Fruit fly (Drosophila melanogaster): ENCODE results near the gene CG10631.

The CG10631 gene

DNA sequence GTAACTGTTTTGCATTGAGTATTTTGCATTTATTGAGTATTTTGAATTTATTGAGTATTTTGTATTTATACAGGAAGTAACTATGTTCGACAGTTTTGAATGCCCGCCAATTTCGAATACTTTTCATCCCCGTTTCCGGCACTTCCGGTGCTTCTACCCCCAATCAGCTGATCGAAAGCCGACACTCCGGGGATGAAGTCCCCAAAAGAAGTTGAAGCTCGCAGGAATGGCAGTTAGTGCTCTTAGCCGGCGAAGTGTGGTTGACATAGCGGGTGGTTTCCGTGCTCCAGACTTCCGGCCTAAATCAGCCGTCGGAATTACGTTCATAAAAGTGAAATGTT is 39.4 kb upstream of the CG10631 start, which contains the start of gene sick (continued):
- TF ChIP-seq trem (tag; optimal IDR thresholded peaks at IDR 0.05) (peak; percentile 21), Hey (tag; optimal IDR thresholded peaks at IDR 0.05) (no peak), ttk (GFP tag; IDR thresholded peaks at IDR 0.05) (no peak), zen2 (GFP tag; IDR thresholded peaks at IDR 0.05; ENCODE audit: partially characterized antibody) (no peak), CG4404 (GFP tag; IDR thresholded peaks at IDR 0.05) (no peak), E2f1 (GFP tag; IDR thresholded peaks at IDR 0.05) (no peak), CG30431 (GFP tag; optimal IDR thresholded peaks at IDR 0.05) (no peak), Blimp-1 (GFP tag; optimal IDR thresholded peaks at IDR 0.05) (no peak), Sox102F (GFP tag; optimal IDR thresholded peaks at IDR 0.05) (no peak), cg (GFP tag; optimal IDR thresholded peaks at IDR 0.05) (no peak), wdn (GFP tag; IDR thresholded peaks at IDR 0.05) (no peak), dmrt99B (tag; optimal IDR thresholded peaks at IDR 0.05) (peak; percentile 47), NFAT (GFP tag; IDR thresholded peaks at IDR 0.05) (no peak), Asciz (GFP tag; optimal IDR thresholded peaks at IDR 0.05) (peak; percentile 9), Bgb (GFP tag; IDR thresholded peaks at IDR 0.05; ENCODE audit: partially characterized antibody) (no peak), Pdp1 (GFP tag; optimal IDR thresholded peaks at IDR 0.05) (no peak), tup (GFP tag; optimal IDR thresholded peaks at IDR 0.05) (no peak), CG14860 (GFP tag; IDR thresholded peaks at IDR 0.05; ENCODE audit: partially characterized antibody) (no peak), Adf1 (GFP tag; IDR thresholded peaks at IDR 0.05) (no peak), seq (GFP tag; IDR thresholded peaks at IDR 0.05) (no peak), Dref (GFP tag; IDR thresholded peaks at IDR 0.05) (no peak), CG12744 (GFP tag; optimal IDR thresholded peaks at IDR 0.05) (no peak), nau (GFP tag; optimal IDR thresholded peaks at IDR 0.05) (peak; percentile 47), ind (GFP tag; optimal IDR thresholded peaks at IDR 0.05) (no peak), hth (optimal IDR thresholded peaks at IDR 0.05) (no peak), mam (GFP tag; optimal IDR thresholded peaks at IDR 0.05) (no peak), CG10366 (GFP tag; IDR thresholded peaks at IDR 0.05) (no peak), CG16779 (GFP tag; IDR thresholded peaks at IDR 0.05) (0 out of 2 replicates have a peak, but pooled peaks have one; percentile 29), tap (tag; optimal IDR thresholded peaks at IDR 0.05) (no peak), fu2 (GFP tag; optimal IDR thresholded peaks at IDR 0.05) (no peak), Jarid2 (GFP tag; optimal IDR thresholded peaks at IDR 0.05) (peak; percentile 46), psq (GFP tag; optimal IDR thresholded peaks at IDR 0.05) (no peak), sqz (GFP tag; optimal IDR thresholded peaks at IDR 0.05) (peak; percentile 12), ems (GFP tag; optimal IDR thresholded peaks at IDR 0.05) (no peak), CG14965 (GFP tag; optimal IDR thresholded peaks at IDR 0.05; ENCODE audit: borderline replicate concordance) (no peak), da (GFP tag; optimal IDR thresholded peaks at IDR 0.05) (no peak), CG32532 (GFP tag; IDR thresholded peaks at IDR 0.05) (no peak), MTF-1 (GFP tag; optimal IDR thresholded peaks at IDR 0.05; ENCODE audit: borderline replicate concordance) (peak; percentile 12), NC2β (GFP tag; optimal IDR thresholded peaks at IDR 0.05) (no peak), Hmx (GFP tag; optimal IDR thresholded peaks at IDR 0.05) (no peak), caup (GFP tag; optimal IDR thresholded peaks at IDR 0.05; ENCODE audit: severe bottlenecking) (peak; percentile 57), pan (optimal IDR thresholded peaks at IDR 0.05) (no peak), pan (GFP tag; optimal IDR thresholded peaks at IDR 0.05 in 1 of 2, IDR thresholded peaks at IDR 0.05 in 1 of 2) (no peak), ATbp (GFP tag; optimal IDR thresholded peaks at IDR 0.05) (peak; percentile 36), Sry-δ (GFP tag; optimal IDR thresholded peaks at IDR 0.05) (no peak), CG17361 (GFP tag; IDR thresholded peaks at IDR 0.05) (no peak), Dfd (GFP tag; optimal IDR thresholded peaks at IDR 0.05) (no peak), Abd-B (GFP tag; optimal IDR thresholded peaks at IDR 0.05) (no peak), CG42726 (GFP tag; IDR thresholded peaks at IDR 0.05; ENCODE audit: partially characterized antibody) (no peak), CG4328 (GFP tag; optimal IDR thresholded peaks at IDR 0.05) (peak; percentile 44), vnd (GFP tag; IDR thresholded peaks at IDR 0.05; ENCODE audit: partially characterized antibody) (no peak), gem (tag; optimal IDR thresholded peaks at IDR 0.05) (no peak)
